Fruit fly (Drosophila melanogaster) whole organism, embryonic: ENCODE results near the gene CG33060.

Experiments
- CG10147 ChIP-seq: fragments of 200-800 bp; sonication (Bioruptor generic); optimal IDR thresholded peaks from 2 replicates; lab custom pipeline; 2019; ENCODE audit warnings: missing biosample characterization, mild to moderate bottlenecking, missing genetic modification characterization, moderate library complexity
- CG10431 ChIP-seq: fragments of 200-800 bp; sonication (Bioruptor generic); optimal IDR thresholded peaks from 3 replicates; lab custom pipeline; 2018; ENCODE audit warnings: missing biosample characterization, mild to moderate bottlenecking, missing genetic modification characterization
- CG10565 ChIP-seq: fragments of 200-800 bp; sonication (Bioruptor generic); optimal IDR thresholded peaks from 3 replicates; lab custom pipeline; 2016; ENCODE audit warnings: missing biosample characterization, mild to moderate bottlenecking, missing genetic modification characterization
- CG11247 ChIP-seq: fragments of 200-800 bp; sonication (Bioruptor generic); IDR thresholded peaks from 2 replicates; pipeline ENCODE4 v1.3.6; 2022; ENCODE audit warnings: missing biosample characterization, missing genetic modification characterization
- CG12155 ChIP-seq: fragments of 200-800 bp; sonication (Bioruptor generic); optimal IDR thresholded peaks from 3 replicates; lab custom pipeline; 2016; ENCODE audit warnings: missing biosample characterization, missing genetic modification characterization
- CG12659 ChIP-seq: fragments of 200-800 bp; sonication (Bioruptor generic); optimal IDR thresholded peaks from 3 replicates; lab custom pipeline; 2017; ENCODE audit warnings: mild to moderate bottlenecking, missing biosample characterization, missing genetic modification reagents, missing genetic modification characterization
- CG16813 ChIP-seq: fragments of 200-800 bp; sonication (Bioruptor generic); IDR thresholded peaks from 3 replicates; pipeline ENCODE4 v1.3.6; 2022; ENCODE audit warnings: missing biosample characterization, missing genetic modification characterization; ENCODE audit not compliant: partially characterized antibody
- CG16815 ChIP-seq: fragments of 200-800 bp; sonication (Bioruptor generic); optimal IDR thresholded peaks from 3 replicates; lab custom pipeline; 2017; ENCODE audit warnings: missing biosample characterization, mild to moderate bottlenecking, missing genetic modification characterization
- CG17829 ChIP-seq: fragments of 200-800 bp; optimal IDR thresholded peaks from 2 replicates; lab custom pipeline; 2019; ENCODE audit warnings: missing biosample characterization, mild to moderate bottlenecking, missing genetic modification characterization, moderate library complexity
- CG18262 ChIP-seq: fragments of 200-800 bp; optimal IDR thresholded peaks from 3 replicates; lab custom pipeline; 2019; ENCODE audit warnings: missing biosample characterization, mild to moderate bottlenecking, missing genetic modification characterization, moderate library complexity
- CG3065 ChIP-seq: fragments of 200-800 bp; sonication (Bioruptor generic); optimal IDR thresholded peaks from 2 replicates; lab custom pipeline; 2016; ENCODE audit warnings: missing biosample characterization, missing genetic modification characterization
- CG42726 ChIP-seq: fragments of 200-800 bp; sonication (Bioruptor generic); IDR thresholded peaks from 2 replicates; pipeline ENCODE4 v1.3.6; 2022; ENCODE audit warnings: missing biosample characterization, missing genetic modification characterization; ENCODE audit not compliant: partially characterized antibody
- CG6765 ChIP-seq: fragments of 200-800 bp; sonication (Bioruptor generic); optimal IDR thresholded peaks from 3 replicates; lab custom pipeline; 2017; ENCODE audit warnings: missing biosample characterization, mild to moderate bottlenecking, missing genetic modification characterization
- CG7357 ChIP-seq: fragments of 200-800 bp; sonication (Bioruptor generic); IDR thresholded peaks from 3 replicates; pipeline ENCODE4 v1.3.6; 2022; ENCODE audit warnings: missing biosample characterization, missing genetic modification characterization
- CG7745 ChIP-seq: fragments of 200-800 bp; sonication (Bioruptor generic); optimal IDR thresholded peaks from 2 replicates; lab custom pipeline; 2018; ENCODE audit warnings: missing biosample characterization, mild to moderate bottlenecking, missing genetic modification characterization, moderate library complexity
- CG7963 ChIP-seq: fragments of 200-800 bp; sonication (Bioruptor generic); IDR thresholded peaks from 3 replicates; pipeline ENCODE4 v1.3.6; 2022; ENCODE audit warnings: missing biosample characterization, missing genetic modification characterization; ENCODE audit not compliant: partially characterized antibody
- CG8281 ChIP-seq: fragments of 200-800 bp; sonication (Bioruptor generic); optimal IDR thresholded peaks from 2 replicates; lab custom pipeline; 2018; ENCODE audit warnings: missing biosample characterization, mild to moderate bottlenecking, missing genetic modification characterization, moderate library complexity
- CG8359 ChIP-seq: fragments of 200-800 bp; sonication (Bioruptor generic); optimal IDR thresholded peaks from 2 replicates; lab custom pipeline; 2017; ENCODE audit warnings: missing biosample characterization, mild to moderate bottlenecking, missing genetic modification characterization, borderline replicate concordance
- CG9215 ChIP-seq: fragments of 200-800 bp; sonication (Bioruptor generic); IDR thresholded peaks from 2 replicates; pipeline ENCODE4 v1.3.6; 2022; ENCODE audit warnings: missing biosample characterization, missing genetic modification characterization
- CTCF ChIP-seq: fragments of 200-800 bp; sonication (Bioruptor generic); optimal IDR thresholded peaks from 2 replicates; lab custom pipeline; 2017; ENCODE audit warnings: missing biosample characterization, mild to moderate bottlenecking, missing genetic modification characterization, moderate library complexity
- Chrac-16 ChIP-seq: fragments of 200-800 bp; sonication (Bioruptor generic); optimal IDR thresholded peaks from 3 replicates; lab custom pipeline; 2016; ENCODE audit warnings: missing biosample characterization, missing genetic modification characterization
- Deaf1 ChIP-seq: fragments of 200-800 bp; optimal IDR thresholded peaks from 3 replicates; lab custom pipeline; 2019; ENCODE audit warnings: missing biosample characterization, mild to moderate bottlenecking, missing genetic modification characterization, moderate library complexity
- Elba2 ChIP-seq: fragments of 200-800 bp; sonication (Bioruptor generic); optimal IDR thresholded peaks from 3 replicates; lab custom pipeline; 2016; ENCODE audit warnings: missing biosample characterization, missing genetic modification characterization
- Fer1 ChIP-seq: fragments of 200-800 bp; sonication (Bioruptor generic); optimal IDR thresholded peaks from 2 replicates; lab custom pipeline; 2017; ENCODE audit warnings: missing biosample characterization, mild to moderate bottlenecking, missing genetic modification characterization
- Hr78 ChIP-seq, 2 experiments: fragments of 200-800 bp in 1 of 2; fragments of >200 bp in 1 of 2; sonication (Bioruptor generic) in 1 of 2; optimal IDR thresholded peaks; 2 replicates each; lab custom pipeline; 2017 to 2019; ENCODE audit warnings: missing biosample characterization in 2 of 2, missing genetic modification characterization in 2 of 2, mild to moderate bottlenecking in 1 of 2, moderate library complexity in 1 of 2
- MTF-1 ChIP-seq: fragments of 200-800 bp; sonication (Bioruptor generic); optimal IDR thresholded peaks from 2 replicates; lab custom pipeline; 2018; ENCODE audit warnings: missing biosample characterization, mild to moderate bottlenecking, missing genetic modification characterization, borderline replicate concordance
- Med ChIP-seq: fragments of 200-800 bp; sonication (Bioruptor generic); peaks from one replicate; lab custom pipeline; 2016; ENCODE audit warnings: missing biosample characterization, missing genetic modification characterization, mild to moderate bottlenecking, inconsistent platforms, moderate library complexity
- Mes4 ChIP-seq: fragments of 200-800 bp; sonication (Bioruptor generic); optimal IDR thresholded peaks from 2 replicates; lab custom pipeline; 2016; ENCODE audit warnings: missing biosample characterization, missing genetic modification characterization
- Nf-YB ChIP-seq: fragments of 200-800 bp; sonication (Bioruptor generic); optimal IDR thresholded peaks from 3 replicates; lab custom pipeline; 2019; ENCODE audit warnings: missing biosample characterization, mild to moderate bottlenecking, missing genetic modification characterization, moderate library complexity
- Side ChIP-seq: fragments of 200-800 bp; sonication (Bioruptor generic); optimal IDR thresholded peaks from 2 replicates; lab custom pipeline; 2016; ENCODE audit warnings: missing biosample characterization, missing genetic modification characterization
- Tbp ChIP-seq: fragments of >200 bp; optimal IDR thresholded peaks from 2 replicates; lab custom pipeline; 2018; ENCODE audit warnings: missing biosample characterization, missing genetic modification characterization
- ab ChIP-seq: fragments of 200-800 bp; sonication (Bioruptor generic); optimal IDR thresholded peaks from 2 replicates; lab custom pipeline; 2016; ENCODE audit warnings: missing biosample characterization, missing genetic modification characterization
- bab2 ChIP-seq: fragments of 200-800 bp; sonication (Bioruptor generic); optimal IDR thresholded peaks from 2 replicates; lab custom pipeline; 2016; ENCODE audit warnings: missing biosample characterization, missing genetic modification characterization
- bbx ChIP-seq: fragments of 200-800 bp; sonication (Bioruptor generic); IDR thresholded peaks from 2 replicates; pipeline ENCODE4 v1.3.6; 2022; ENCODE audit warnings: missing biosample characterization, missing genetic modification characterization; ENCODE audit not compliant: partially characterized antibody
- cas ChIP-seq: fragments of 200-800 bp; sonication (Bioruptor generic); IDR thresholded peaks from 2 replicates; pipeline ENCODE4 v1.3.6; 2022; ENCODE audit warnings: missing biosample characterization, missing genetic modification characterization
- chinmo ChIP-seq: fragments of 200-800 bp; sonication (Bioruptor generic); IDR thresholded peaks from 4 replicates; pipeline ENCODE4 v1.3.6; 2022; ENCODE audit warnings: missing biosample characterization, missing genetic modification characterization; ENCODE audit not compliant: partially characterized antibody
- crol ChIP-seq: fragments of 200-800 bp; sonication (Bioruptor generic); IDR thresholded peaks from 2 replicates; pipeline ENCODE4 v1.3.6; 2022; ENCODE audit warnings: missing biosample characterization, missing genetic modification characterization
- ems ChIP-seq: fragments of 200-800 bp; sonication (Bioruptor generic); optimal IDR thresholded peaks from 3 replicates; lab custom pipeline; 2016; ENCODE audit warnings: missing biosample characterization, missing genetic modification characterization
- exex ChIP-seq: fragments of 200-800 bp; sonication (Bioruptor generic); optimal IDR thresholded peaks from 4 replicates; lab custom pipeline; 2018; ENCODE audit warnings: missing biosample characterization, mild to moderate bottlenecking, missing genetic modification characterization, moderate library complexity
- eyg ChIP-seq: fragments of 200-800 bp; sonication (Bioruptor generic); optimal IDR thresholded peaks from 3 replicates; lab custom pipeline; 2016; ENCODE audit warnings: missing biosample characterization, missing genetic modification characterization
- fru ChIP-seq: fragments of >200 bp; optimal IDR thresholded peaks from 2 replicates; lab custom pipeline; 2017
- grn ChIP-seq: fragments of 200-800 bp; sonication (Bioruptor generic); optimal IDR thresholded peaks from 3 replicates; lab custom pipeline; 2017; ENCODE audit warnings: missing biosample characterization, missing genetic modification characterization
- gsb-n ChIP-seq: fragments of 200-800 bp; sonication (Bioruptor generic); optimal IDR thresholded peaks from 3 replicates; lab custom pipeline; 2018; ENCODE audit warnings: missing biosample characterization, mild to moderate bottlenecking, missing genetic modification characterization
- jigr1 ChIP-seq: fragments of 200-800 bp; sonication (Bioruptor generic); IDR thresholded peaks from 3 replicates; pipeline ENCODE4 v1.3.6; 2022; ENCODE audit warnings: missing biosample characterization, missing genetic modification characterization
- klu ChIP-seq: fragments of 200-800 bp; sonication (Bioruptor generic); IDR thresholded peaks from 2 replicates; pipeline ENCODE4 v1.3.6; 2022; ENCODE audit warnings: missing biosample characterization, missing genetic modification characterization
- pb ChIP-seq: fragments of 200-800 bp; sonication (Bioruptor generic); optimal IDR thresholded peaks from 3 replicates; lab custom pipeline; 2016; ENCODE audit warnings: missing biosample characterization, missing genetic modification characterization
- pzg ChIP-seq: fragments of 200-800 bp; sonication (Bioruptor generic); optimal IDR thresholded peaks from 3 replicates; lab custom pipeline; 2018; ENCODE audit warnings: missing biosample characterization, mild to moderate bottlenecking, missing genetic modification characterization, moderate library complexity
- slp2 ChIP-seq: fragments of 200-800 bp; sonication (Bioruptor generic); optimal IDR thresholded peaks from 2 replicates; lab custom pipeline; 2016; ENCODE audit warnings: missing biosample characterization, missing genetic modification characterization
- trem ChIP-seq: fragments of 200-800 bp; optimal IDR thresholded peaks from 3 replicates; lab custom pipeline; 2019; ENCODE audit warnings: missing biosample characterization, mild to moderate bottlenecking, missing genetic modification characterization, moderate library complexity
- vnd ChIP-seq: fragments of 200-800 bp; sonication (Bioruptor generic); IDR thresholded peaks from 3 replicates; pipeline ENCODE4 v1.3.6; 2022; ENCODE audit warnings: missing biosample characterization, missing genetic modification characterization; ENCODE audit not compliant: partially characterized antibody
- zen ChIP-seq: fragments of 200-800 bp; sonication (Bioruptor generic); optimal IDR thresholded peaks from 3 replicates; lab custom pipeline; 2018; ENCODE audit warnings: missing biosample characterization, mild to moderate bottlenecking, missing genetic modification characterization, moderate library complexity

The CG33060 gene

DNA sequence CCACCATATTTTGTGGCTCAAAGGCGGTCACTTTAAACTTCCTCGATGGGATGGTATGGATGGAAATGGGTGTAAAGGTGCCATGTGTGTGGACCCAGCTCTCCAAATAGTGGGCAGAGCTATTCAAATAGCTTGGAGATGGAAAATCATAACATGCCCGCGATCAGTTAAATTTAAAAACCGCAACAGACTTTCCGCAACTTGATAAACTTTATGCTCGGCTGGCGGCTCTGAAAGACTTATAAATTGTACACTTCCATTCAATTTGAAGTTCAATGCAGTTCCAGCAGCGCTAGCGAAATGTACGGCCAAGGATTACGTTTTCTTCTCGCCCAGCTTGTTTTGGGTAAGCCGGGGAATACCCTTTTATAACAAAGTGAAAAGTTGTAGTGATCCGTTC lies 15.2 kb downstream of the CG33060 start, which contains the start of gene CG33257:
TSS of gene CG33257 (plus strand) at position 301 of the 400 bp plus-strand sequence.
- TF ChIP-seq vnd (GFP tag; lab: Robert Waterston, UW) (no peak), CG7745 (no peak), exex (tag; lab: Kevin White, UChicago) (no peak), klu (GFP tag; lab: Robert Waterston, UW) (no peak), trem (no peak), CG6765 (no peak), CG7963 (no peak), Deaf1 (tag; lab: Kevin White, UChicago) (no peak), slp2 (GFP tag; lab: Kevin White, UChicago) (no peak), CG3065 (GFP tag; lab: Kevin White, UChicago) (no peak)

DNA sequence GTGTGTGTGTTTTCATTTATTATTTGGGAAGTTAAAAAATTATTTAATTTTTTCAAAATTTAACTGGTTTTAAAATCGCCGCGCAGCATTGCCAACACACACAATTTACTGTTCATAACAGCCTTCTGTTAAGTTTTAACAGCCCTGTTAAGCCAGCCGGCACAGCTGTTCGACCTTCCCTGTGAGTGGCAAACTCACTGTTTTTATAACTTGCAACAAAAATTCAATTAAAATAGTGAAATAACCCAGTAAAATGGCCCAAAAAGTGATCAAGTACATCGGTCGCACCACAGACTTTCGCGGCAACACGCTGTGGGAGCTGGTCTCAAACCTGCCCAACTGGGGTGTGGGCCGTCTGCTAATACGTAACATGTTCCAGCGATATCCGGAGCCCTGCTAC lies 17.1 kb downstream of the CG33060 start, which contains the start of gene mRpS34:
TSS of gene mRpS34 (plus strand) at position 161 of the 400 bp plus-strand sequence.
- TF ChIP-seq pb (GFP tag; lab: Kevin White, UChicago): no peak
- TF ChIP-seq CG17829 (tag; lab: Kevin White, UChicago): no peak
- no peak for TF ChIP-seq CG12659 (GFP tag; lab: Kevin White, UChicago)
- no peak for TF ChIP-seq CG10431 (GFP tag; lab: Kevin White, UChicago)
- no peak for TF ChIP-seq cas (GFP tag; lab: Robert Waterston, UW)
- no peak for TF ChIP-seq eyg (GFP tag; lab: Kevin White, UChicago)
- no peak for TF ChIP-seq CG7357 (GFP tag; lab: Robert Waterston, UW)
- no peak for TF ChIP-seq CG8281 (tag; lab: Kevin White, UChicago)
- TF ChIP-seq chinmo (GFP tag; lab: Robert Waterston, UW): 0 out of 4 replicates have a peak, but pooled peaks have one; percentile 27
- no peak for TF ChIP-seq ems (GFP tag; lab: Kevin White, UChicago)
- no peak for TF ChIP-seq CG16813 (GFP tag; lab: Robert Waterston, UW)
- no peak for TF ChIP-seq CG42726 (GFP tag; lab: Robert Waterston, UW)
- no peak for TF ChIP-seq CG18262 (tag; lab: Kevin White, UChicago)
- TF ChIP-seq pzg: peak; percentile 46
- TF ChIP-seq fru: no peak
- TF ChIP-seq Side (GFP tag; lab: Kevin White, UChicago): no peak
- TF ChIP-seq CG8359 (GFP tag; lab: Kevin White, UChicago): no peak
- no peak for TF ChIP-seq grn
- TF ChIP-seq CG10147: no peak
- no peak for TF ChIP-seq bab2 (GFP tag; lab: Kevin White, UChicago)
- TF ChIP-seq Hr78 (GFP tag; optimal IDR thresholded peaks at IDR 0.05; lab: Kevin White, UChicago): no peak
- no peak for TF ChIP-seq Fer1
- TF ChIP-seq jigr1 (GFP tag; lab: Robert Waterston, UW): no peak
- TF ChIP-seq CG10565 (GFP tag; lab: Kevin White, UChicago): no peak
- TF ChIP-seq Mes4 (GFP tag; lab: Kevin White, UChicago): no peak
- no peak for TF ChIP-seq Chrac-16 (GFP tag; lab: Kevin White, UChicago)
- no peak for TF ChIP-seq CG11247 (GFP tag; lab: Robert Waterston, UW)
- peak; percentile 39 for TF ChIP-seq Med (GFP tag; lab: Kevin White, UChicago)
- TF ChIP-seq gsb-n: no peak
- TF ChIP-seq Elba2 (GFP tag; lab: Kevin White, UChicago): no peak
- peak; percentile 19; the same call in 1 of the 2 replicates for TF ChIP-seq bbx (GFP tag; lab: Robert Waterston, UW)
- TF ChIP-seq CG16815 (GFP tag; lab: Kevin White, UChicago): no peak
- no peak for TF ChIP-seq MTF-1 (GFP tag; lab: Kevin White, UChicago)
- no peak for TF ChIP-seq crol (GFP tag; lab: Robert Waterston, UW)
- no peak for TF ChIP-seq Tbp (GFP tag; lab: Kevin White, UChicago)
- no peak for TF ChIP-seq CTCF (GFP tag; lab: Kevin White, UChicago)
- TF ChIP-seq ab (GFP tag; lab: Kevin White, UChicago): no peak
- TF ChIP-seq zen (tag; lab: Kevin White, UChicago): no peak
- TF ChIP-seq Nf-YB (GFP tag; lab: Kevin White, UChicago): no peak
- TF ChIP-seq Deaf1 (tag; lab: Kevin White, UChicago): no peak
- no peak for TF ChIP-seq CG12155
- peak; percentile 90 for TF ChIP-seq CG9215 (GFP tag; lab: Robert Waterston, UW)
